Fruit fly (Drosophila melanogaster): ENCODE results near the gene CG45049.

The CG45049 gene

dm6 chr3R:22726771-22727455, at the start of gene CG45049:
Gene CG45049, plus strand, starts transcription at chr3R:22726967.
- no peak for TF ChIP-seq CG1620 (GFP tag; optimal IDR thresholded peaks at IDR 0.05)
- TF ChIP-seq pad (GFP tag; optimal IDR thresholded peaks at IDR 0.05), result no peak
- TF ChIP-seq CG11617 (GFP tag; optimal IDR thresholded peaks at IDR 0.05), result no peak
- TF ChIP-seq cic (GFP tag; optimal IDR thresholded peaks at IDR 0.05), result peak; percentile 78
- TF ChIP-seq tj (GFP tag; optimal IDR thresholded peaks at IDR 0.05), result peak; percentile 34
- peak; percentile 23 for TF ChIP-seq bab1 (GFP tag; optimal IDR thresholded peaks at IDR 0.05)

- TF ChIP-seq Clk (GFP tag; optimal IDR thresholded peaks at IDR 0.05) (peak; percentile 0), CG12768 (GFP tag; optimal IDR thresholded peaks at IDR 0.05) (peak; percentile 60), Mnt (GFP tag; optimal IDR thresholded peaks at IDR 0.05) (peak; percentile 14), CG1620 (GFP tag; optimal IDR thresholded peaks at IDR 0.05) (no peak), tj (GFP tag; optimal IDR thresholded peaks at IDR 0.05) (no peak), CG14711 (tag; optimal IDR thresholded peaks at IDR 0.05) (no peak), cnc (optimal IDR thresholded peaks at IDR 0.05) (peak; percentile 13 to 91), CG7101 (tag; optimal IDR thresholded peaks at IDR 0.05) (peak; percentile 23), Crg-1 (GFP tag; optimal IDR thresholded peaks at IDR 0.05) (no peak), CG33017 (tag; optimal IDR thresholded peaks at IDR 0.05) (peak; percentile 3), CG11617 (GFP tag; optimal IDR thresholded peaks at IDR 0.05) (no peak), CG5204 (GFP tag; optimal IDR thresholded peaks at IDR 0.05) (no peak), kay (GFP tag; ENCODE audit: borderline replicate concordance) (peak; percentile 95), cic (GFP tag; optimal IDR thresholded peaks at IDR 0.05) (peak; percentile 73), ovo (GFP tag; optimal IDR thresholded peaks at IDR 0.05) (no peak), Hr96 (GFP tag; optimal IDR thresholded peaks at IDR 0.05) (peak; percentile 21), pad (GFP tag; optimal IDR thresholded peaks at IDR 0.05) (no peak), toe (GFP tag; optimal IDR thresholded peaks at IDR 0.05) (no peak), bab1 (GFP tag; optimal IDR thresholded peaks at IDR 0.05) (no peak), CG7045 (GFP tag; optimal IDR thresholded peaks at IDR 0.05) (peak; percentile 41)
Observed at dm6 chr3R:22684044-22684947, 42.5 kb upstream of the CG45049 start.

- TF ChIP-seq Mnt (GFP tag; optimal IDR thresholded peaks at IDR 0.05) (no peak), bab1 (GFP tag; optimal IDR thresholded peaks at IDR 0.05) (no peak), ovo (GFP tag; optimal IDR thresholded peaks at IDR 0.05) (no peak), pad (GFP tag; optimal IDR thresholded peaks at IDR 0.05) (no peak), cnc (optimal IDR thresholded peaks at IDR 0.05) (no peak), Crg-1 (GFP tag; optimal IDR thresholded peaks at IDR 0.05) (no peak), CG33017 (tag; optimal IDR thresholded peaks at IDR 0.05) (no peak), CG14711 (tag; optimal IDR thresholded peaks at IDR 0.05) (no peak), CG12768 (GFP tag; optimal IDR thresholded peaks at IDR 0.05) (no peak), Clk (GFP tag; optimal IDR thresholded peaks at IDR 0.05) (no peak), kay (GFP tag; ENCODE audit: borderline replicate concordance) (no peak), CG7045 (GFP tag; optimal IDR thresholded peaks at IDR 0.05) (no peak), CG1620 (GFP tag; optimal IDR thresholded peaks at IDR 0.05) (no peak), toe (GFP tag; optimal IDR thresholded peaks at IDR 0.05) (no peak), CG5204 (GFP tag; optimal IDR thresholded peaks at IDR 0.05) (no peak), CG7101 (tag; optimal IDR thresholded peaks at IDR 0.05) (no peak)
Observed at dm6 chr3R:22684948-22685253, 41.9 kb upstream of the CG45049 start.

dm6 chr3R:22686336-22686874, 40.4 kb upstream of the CG45049 start, which contains the start of the genes Gclm and CG17625:
Gene Gclm, minus strand, starts transcription at chr3R:22686510.
Gene CG17625, plus strand, starts transcription at chr3R:22686849.
- TF ChIP-seq Hr96 (GFP tag; optimal IDR thresholded peaks at IDR 0.05) (peak; percentile 55), tj (GFP tag; optimal IDR thresholded peaks at IDR 0.05) (peak; percentile 46), CG11617 (GFP tag; optimal IDR thresholded peaks at IDR 0.05) (peak; percentile 45), cic (GFP tag; optimal IDR thresholded peaks at IDR 0.05) (peak; percentile 50), CG7101 (tag; optimal IDR thresholded peaks at IDR 0.05) (peak; percentile 73), CG14711 (tag; optimal IDR thresholded peaks at IDR 0.05) (peak; percentile 49), Crg-1 (GFP tag; optimal IDR thresholded peaks at IDR 0.05) (no peak), toe (GFP tag; optimal IDR thresholded peaks at IDR 0.05) (peak; percentile 59), Mnt (GFP tag; optimal IDR thresholded peaks at IDR 0.05) (peak; percentile 86), Clk (GFP tag; optimal IDR thresholded peaks at IDR 0.05) (no peak), kay (GFP tag; ENCODE audit: borderline replicate concordance) (no peak), pad (GFP tag; optimal IDR thresholded peaks at IDR 0.05) (peak; percentile 30), CG5204 (GFP tag; optimal IDR thresholded peaks at IDR 0.05) (peak; percentile 52), CG1620 (GFP tag; optimal IDR thresholded peaks at IDR 0.05) (peak; percentile 38), CG12768 (GFP tag; optimal IDR thresholded peaks at IDR 0.05) (peak; percentile 76), cnc (optimal IDR thresholded peaks at IDR 0.05) (no peak), ovo (GFP tag; optimal IDR thresholded peaks at IDR 0.05) (peak; percentile 28), bab1 (GFP tag; optimal IDR thresholded peaks at IDR 0.05) (peak; percentile 80), CG33017 (tag; optimal IDR thresholded peaks at IDR 0.05) (peak; percentile 64), CG7045 (GFP tag; optimal IDR thresholded peaks at IDR 0.05) (peak; percentile 38)

- peak; percentile 82 for TF ChIP-seq CG14711 (tag; optimal IDR thresholded peaks at IDR 0.05)
- TF ChIP-seq pad (GFP tag; optimal IDR thresholded peaks at IDR 0.05), result peak; percentile 51
- peak; percentile 28 for TF ChIP-seq toe (GFP tag; optimal IDR thresholded peaks at IDR 0.05)
- peak; percentile 12 for TF ChIP-seq ovo (GFP tag; optimal IDR thresholded peaks at IDR 0.05)
- TF ChIP-seq cnc (optimal IDR thresholded peaks at IDR 0.05), result no peak
- no peak for TF ChIP-seq cic (GFP tag; optimal IDR thresholded peaks at IDR 0.05)
- peak; percentile 77 for TF ChIP-seq CG11617 (GFP tag; optimal IDR thresholded peaks at IDR 0.05)
- peak; percentile 66 for TF ChIP-seq CG7045 (GFP tag; optimal IDR thresholded peaks at IDR 0.05)
- peak; percentile 90 for TF ChIP-seq CG7101 (tag; optimal IDR thresholded peaks at IDR 0.05)
- TF ChIP-seq CG1620 (GFP tag; optimal IDR thresholded peaks at IDR 0.05), result peak; percentile 8
- peak; percentile 26 for TF ChIP-seq Crg-1 (GFP tag; optimal IDR thresholded peaks at IDR 0.05)
- peak; percentile 66 for TF ChIP-seq CG33017 (tag; optimal IDR thresholded peaks at IDR 0.05)
- TF ChIP-seq tj (GFP tag; optimal IDR thresholded peaks at IDR 0.05), result peak; percentile 39
- no peak for TF ChIP-seq Hr96 (GFP tag; optimal IDR thresholded peaks at IDR 0.05)
- TF ChIP-seq kay (GFP tag; ENCODE audit: borderline replicate concordance), result no peak
- peak; percentile 17 for TF ChIP-seq Mnt (GFP tag; optimal IDR thresholded peaks at IDR 0.05)
- TF ChIP-seq Clk (GFP tag; optimal IDR thresholded peaks at IDR 0.05), result no peak
- peak; percentile 51 for TF ChIP-seq CG12768 (GFP tag; optimal IDR thresholded peaks at IDR 0.05)
- TF ChIP-seq bab1 (GFP tag; optimal IDR thresholded peaks at IDR 0.05), result peak; percentile 80
Observed at dm6 chr3R:22690311-22690710, 36.5 kb upstream of the CG45049 start, which contains the start of the genes wfs1 and Nup133. Gene wfs1, minus strand, starts transcription at chr3R:22690380. Gene Nup133, plus strand, starts transcription at chr3R:22690607.
